Fruit fly (Drosophila melanogaster) whole organism, embryonic: ENCODE results near the gene CG4461.

Experiments used
- Bdp1 ChIP-seq: fragments of 200-800 bp; sonication (Bioruptor generic); optimal IDR thresholded peaks from 3 replicates; lab custom pipeline; 2016; ENCODE audit warnings: missing biosample characterization, missing genetic modification characterization
- C15 ChIP-seq: fragments of 200-800 bp; sonication (Bioruptor generic); IDR thresholded peaks from 3 replicates; pipeline ENCODE4 v1.3.6; 2022; ENCODE audit warnings: missing biosample characterization, missing genetic modification characterization
- CG10979 ChIP-seq: fragments of 200-800 bp; sonication (Bioruptor generic); optimal IDR thresholded peaks from 2 replicates; lab custom pipeline; 2018; ENCODE audit warnings: missing biosample characterization, mild to moderate bottlenecking, missing genetic modification characterization, moderate library complexity
- CG12236 ChIP-seq: fragments of 200-800 bp; sonication (Bioruptor generic); optimal IDR thresholded peaks from 2 replicates; lab custom pipeline; 2016; ENCODE audit warnings: missing biosample characterization, missing genetic modification characterization
- CG12391 ChIP-seq: fragments of 200-800 bp; sonication (Bioruptor generic); optimal IDR thresholded peaks from 3 replicates; lab custom pipeline; 2018; ENCODE audit warnings: missing biosample characterization, mild to moderate bottlenecking, missing genetic modification characterization, moderate library complexity
- CG12744 ChIP-seq: fragments of 200-800 bp; sonication (Bioruptor generic); optimal IDR thresholded peaks from 2 replicates; lab custom pipeline; 2016; ENCODE audit warnings: missing biosample characterization, missing genetic modification characterization
- CG15479 ChIP-seq: fragments of 200-800 bp; sonication (Bioruptor generic); optimal IDR thresholded peaks from 3 replicates; lab custom pipeline; 2019; ENCODE audit warnings: missing biosample characterization, mild to moderate bottlenecking, missing genetic modification characterization, moderate library complexity
- CG1832 ChIP-seq: fragments of 200-800 bp; sonication (Bioruptor generic); optimal IDR thresholded peaks from 2 replicates; lab custom pipeline; 2017; ENCODE audit warnings: missing biosample characterization, mild to moderate bottlenecking, missing genetic modification characterization, inconsistent platforms
- CG2120 ChIP-seq: fragments of 200-800 bp; sonication (Bioruptor generic); optimal IDR thresholded peaks from 3 replicates; lab custom pipeline; 2016; ENCODE audit warnings: missing biosample characterization, missing genetic modification characterization
- CG30020 ChIP-seq: fragments of 200-800 bp; optimal IDR thresholded peaks from 2 replicates; lab custom pipeline; 2019; ENCODE audit warnings: missing biosample characterization, mild to moderate bottlenecking, missing genetic modification characterization, moderate library complexity
- CG3065 ChIP-seq: fragments of 200-800 bp; sonication (Bioruptor generic); optimal IDR thresholded peaks from 2 replicates; lab custom pipeline; 2016; ENCODE audit warnings: missing biosample characterization, missing genetic modification characterization
- CG31224 ChIP-seq: fragments of 200-800 bp; sonication (Bioruptor generic); IDR thresholded peaks from 2 replicates; pipeline ENCODE4 v1.3.6; 2022; ENCODE audit warnings: missing biosample characterization, missing genetic modification characterization
- CG31365 ChIP-seq: fragments of 200-800 bp; sonication (Bioruptor generic); optimal IDR thresholded peaks from 2 replicates; lab custom pipeline; 2018; ENCODE audit warnings: missing biosample characterization, mild to moderate bottlenecking, missing genetic modification characterization
- CG3163 ChIP-seq: fragments of 200-800 bp; sonication (Bioruptor generic); optimal IDR thresholded peaks from 3 replicates; lab custom pipeline; 2016; ENCODE audit warnings: missing biosample characterization, missing genetic modification characterization
- CG32767 ChIP-seq: fragments of 200-800 bp; sonication (Bioruptor generic); IDR thresholded peaks from 2 replicates; pipeline ENCODE4 v1.3.6; 2022; ENCODE audit warnings: missing biosample characterization, missing genetic modification characterization
- CG3995 ChIP-seq: fragments of 200-800 bp; sonication (Bioruptor generic); optimal IDR thresholded peaks from 3 replicates; lab custom pipeline; 2016; ENCODE audit warnings: missing biosample characterization, missing genetic modification characterization
- CG5180 ChIP-seq: fragments of 200-800 bp; sonication (Bioruptor generic); optimal IDR thresholded peaks from 3 replicates; lab custom pipeline; 2017; ENCODE audit warnings: missing biosample characterization, missing genetic modification characterization, mild to moderate bottlenecking, moderate library complexity, missing genetic modification reagents
- CG6689 ChIP-seq: fragments of 200-800 bp; sonication (Bioruptor generic); IDR thresholded peaks from 2 replicates; pipeline ENCODE4 v1.3.6; 2022; ENCODE audit warnings: missing biosample characterization, missing genetic modification characterization
- CG6791 ChIP-seq: fragments of 200-800 bp; sonication (Bioruptor generic); IDR thresholded peaks from 3 replicates; pipeline ENCODE4 v1.3.6; 2022; ENCODE audit warnings: missing biosample characterization, missing genetic modification characterization; ENCODE audit not compliant: partially characterized antibody
- CG7786 ChIP-seq: fragments of 200-800 bp; sonication (Bioruptor generic); optimal IDR thresholded peaks from 2 replicates; lab custom pipeline; 2016; ENCODE audit warnings: missing biosample characterization, missing genetic modification characterization
- CG9932 ChIP-seq: fragments of 200-800 bp; sonication (Bioruptor generic); IDR thresholded peaks from 2 replicates; pipeline ENCODE4 v1.3.6; 2022; ENCODE audit warnings: missing biosample characterization, missing genetic modification characterization
- Ets65A ChIP-seq: fragments of 200-800 bp; sonication (Bioruptor generic); peaks from one replicate; lab custom pipeline; 2016; ENCODE audit warnings: missing biosample characterization, missing genetic modification characterization
- Fer3 ChIP-seq: fragments of 200-800 bp; sonication (Bioruptor generic); optimal IDR thresholded peaks from 2 replicates; lab custom pipeline; 2018; ENCODE audit warnings: missing biosample characterization, mild to moderate bottlenecking, missing genetic modification characterization, moderate library complexity
- H15 ChIP-seq: fragments of 200-800 bp; sonication (Bioruptor generic); IDR thresholded peaks from 3 replicates; pipeline ENCODE4 v1.3.6; 2022; ENCODE audit warnings: missing biosample characterization, missing genetic modification characterization
- Hsf ChIP-seq: fragments of 200-800 bp; sonication (Bioruptor generic); optimal IDR thresholded peaks from 3 replicates; lab custom pipeline; 2016; ENCODE audit warnings: missing biosample characterization, missing genetic modification characterization
- Myb ChIP-seq: fragments of 200-800 bp; sonication (Bioruptor generic); optimal IDR thresholded peaks from 2 replicates; lab custom pipeline; 2016; ENCODE audit warnings: missing biosample characterization, missing genetic modification characterization
- Neu2 ChIP-seq: fragments of 200-800 bp; sonication (Bioruptor generic); optimal IDR thresholded peaks from 3 replicates; lab custom pipeline; 2016; ENCODE audit warnings: missing biosample characterization, missing genetic modification characterization, borderline replicate concordance
- Pdp1 ChIP-seq, 2 experiments: fragments of 200-800 bp; sonication (Bioruptor generic); optimal IDR thresholded peaks; 3 replicates each; lab custom pipeline; 2016; ENCODE audit warnings: missing biosample characterization in 2 of 2, missing genetic modification characterization in 2 of 2, mild to moderate bottlenecking in 1 of 2, moderate library complexity in 1 of 2
- abd-A ChIP-seq: fragments of 200-800 bp; sonication (Bioruptor generic); optimal IDR thresholded peaks from 3 replicates; lab custom pipeline; 2019; ENCODE audit warnings: missing biosample characterization, mild to moderate bottlenecking, missing genetic modification characterization, moderate library complexity
- bcd ChIP-seq: fragments of 200-800 bp; sonication (Bioruptor generic); optimal IDR thresholded peaks from 2 replicates; lab custom pipeline; 2017; ENCODE audit warnings: missing biosample characterization, mild to moderate bottlenecking, missing genetic modification characterization
- bsh ChIP-seq, 2 experiments: fragments of 200-800 bp; sonication (Bioruptor generic); optimal IDR thresholded peaks; 2 replicates each; lab custom pipeline; 2017 to 2018; ENCODE audit warnings: mild to moderate bottlenecking in 2 of 2, missing biosample characterization in 2 of 2, missing genetic modification characterization in 2 of 2, moderate library complexity in 1 of 2
- chn ChIP-seq: fragments of 200-800 bp; sonication (Bioruptor generic); optimal IDR thresholded peaks from 2 replicates; lab custom pipeline; 2016; ENCODE audit warnings: missing biosample characterization, missing genetic modification characterization
- crp ChIP-seq, 2 experiments: fragments of 200-800 bp; sonication (Bioruptor generic); optimal IDR thresholded peaks; 2 replicates in 1 of 2; 3 replicates in 1 of 2; lab custom pipeline; 2017; ENCODE audit warnings: missing biosample characterization in 2 of 2, missing genetic modification characterization in 2 of 2, mild to moderate bottlenecking in 1 of 2, moderate library complexity in 1 of 2
- dpn ChIP-seq, 2 experiments: fragments of 200-800 bp; sonication (Bioruptor generic); optimal IDR thresholded peaks; 3 replicates each; lab custom pipeline; 2016; ENCODE audit warnings: missing biosample characterization in 2 of 2, missing genetic modification characterization in 2 of 2
- dysf ChIP-seq: fragments of 200-800 bp; sonication (Bioruptor generic); IDR thresholded peaks from 3 replicates; pipeline ENCODE4 v1.3.6; 2022; ENCODE audit warnings: missing biosample characterization, missing genetic modification characterization
- eve ChIP-seq, 2 experiments: fragments of >200 bp; optimal IDR thresholded peaks; 2 replicates each; lab custom pipeline; 2017; ENCODE audit warnings: missing biosample characterization in 2 of 2, missing genetic modification characterization in 2 of 2
- grau ChIP-seq: fragments of 200-800 bp; optimal IDR thresholded peaks from 3 replicates; lab custom pipeline; 2019; ENCODE audit warnings: missing biosample characterization, mild to moderate bottlenecking, missing genetic modification characterization, moderate library complexity
- her ChIP-seq: fragments of 200-800 bp; sonication (Bioruptor generic); optimal IDR thresholded peaks from 2 replicates; lab custom pipeline; 2016; ENCODE audit warnings: missing biosample characterization, missing genetic modification characterization
- lilli ChIP-seq: fragments of 200-800 bp; sonication (Bioruptor generic); optimal IDR thresholded peaks from 3 replicates; lab custom pipeline; 2016; ENCODE audit warnings: missing biosample characterization, missing genetic modification characterization
- nau ChIP-seq: fragments of 200-800 bp; sonication (Bioruptor generic); optimal IDR thresholded peaks from 3 replicates; lab custom pipeline; 2017; ENCODE audit warnings: missing biosample characterization, mild to moderate bottlenecking, missing genetic modification characterization, missing genetic modification reagents
- onecut ChIP-seq: fragments of 200-800 bp; sonication (Bioruptor generic); IDR thresholded peaks from 2 replicates; pipeline ENCODE4 v1.3.6; 2022; ENCODE audit warnings: missing biosample characterization, missing genetic modification characterization
- otp ChIP-seq: fragments of 200-800 bp; sonication (Bioruptor generic); IDR thresholded peaks from 3 replicates; pipeline ENCODE4, ENCODE4 v1.3.6; 2022; ENCODE audit warnings: missing biosample characterization, missing genetic modification characterization
- repo ChIP-seq: fragments of 200-800 bp; sonication (Bioruptor generic); optimal IDR thresholded peaks from 2 replicates; lab custom pipeline; 2016; ENCODE audit warnings: missing biosample characterization, missing genetic modification characterization
- row ChIP-seq: fragments of 200-800 bp; sonication (Bioruptor generic); IDR thresholded peaks from 3 replicates; pipeline ENCODE4 v1.3.6; 2022; ENCODE audit warnings: missing biosample characterization, missing genetic modification characterization
- schlank ChIP-seq: fragments of 200-800 bp; sonication (Bioruptor generic); optimal IDR thresholded peaks from 2 replicates; lab custom pipeline; 2018; ENCODE audit warnings: missing biosample characterization, mild to moderate bottlenecking, missing genetic modification characterization
- scrt ChIP-seq: fragments of 200-800 bp; sonication (Bioruptor generic); optimal IDR thresholded peaks from 2 replicates; lab custom pipeline; 2018; ENCODE audit warnings: missing biosample characterization, mild to moderate bottlenecking, missing genetic modification characterization, moderate library complexity
- sens ChIP-seq: fragments of 200-800 bp; sonication (Bioruptor generic); peaks from one replicate; lab custom pipeline; 2016; ENCODE audit warnings: missing biosample characterization, missing genetic modification characterization
- slp2 ChIP-seq: fragments of 200-800 bp; sonication (Bioruptor generic); optimal IDR thresholded peaks from 2 replicates; lab custom pipeline; 2016; ENCODE audit warnings: missing biosample characterization, missing genetic modification characterization
- sna ChIP-seq: fragments of 200-800 bp; sonication (Bioruptor generic); IDR thresholded peaks from 2 replicates; pipeline ENCODE4 v1.3.6; 2022; ENCODE audit warnings: missing biosample characterization, missing genetic modification characterization; ENCODE audit not compliant: partially characterized antibody
- tx ChIP-seq: fragments of 200-800 bp; sonication (Bioruptor generic); optimal IDR thresholded peaks from 2 replicates; lab custom pipeline; 2016; ENCODE audit warnings: missing biosample characterization, missing genetic modification characterization

Gene CG4461

dm6 chr3L:9338510-9338909 lies 36.7 kb upstream of the CG4461 start, which contains the start of gene PGRP-LC (continued):
- no peak for TF ChIP-seq otp (GFP tag; lab: Robert Waterston, UW)

dm6 chr3L:9339021-9339420 lies 36.2 kb upstream of the CG4461 start:
- TF ChIP-seq Hsf (GFP tag; lab: Kevin White, UChicago) (no peak), CG31365 (tag; lab: Kevin White, UChicago) (no peak), CG12744 (no peak), CG1832 (no peak), CG12236 (GFP tag; lab: Kevin White, UChicago) (no peak), CG31224 (no peak), dpn (GFP tag; optimal IDR thresholded peaks at IDR 0.05; lab: Kevin White, UChicago) (no peak), CG30020 (tag; lab: Kevin White, UChicago) (no peak), Ets65A (GFP tag; lab: Kevin White, UChicago) (no peak), repo (GFP tag; lab: Kevin White, UChicago) (no peak), schlank (tag; lab: Kevin White, UChicago) (no peak), Bdp1 (GFP tag; lab: Kevin White, UChicago) (no peak), bcd (GFP tag; lab: Kevin White, UChicago) (no peak), Myb (GFP tag; lab: Kevin White, UChicago) (no peak), lilli (peak; percentile 24), eve (GFP tag; optimal IDR thresholded peaks at IDR 0.05; lab: Kevin White, UChicago) (no peak), CG6689 (GFP tag; lab: Robert Waterston, UW) (no peak), row (peak; percentile 56), CG6791 (no peak), abd-A (tag; lab: Kevin White, UChicago) (no peak), CG3995 (GFP tag; lab: Kevin White, UChicago) (no peak), CG10979 (tag; lab: Kevin White, UChicago) (no peak), sna (no peak), her (GFP tag; lab: Kevin White, UChicago) (no peak), CG9932 (peak; percentile 26; the same call in 1 of the 2 replicates), dysf (GFP tag; lab: Robert Waterston, UW) (peak; percentile 7; the same call in 1 of the 3 replicates), tx (no peak), scrt (GFP tag; lab: Kevin White, UChicago) (no peak), nau (GFP tag; lab: Kevin White, UChicago) (no peak), CG7786 (GFP tag; lab: Kevin White, UChicago) (no peak), H15 (GFP tag; lab: Robert Waterston, UW) (no peak), bsh (GFP tag; optimal IDR thresholded peaks at IDR 0.05; lab: Kevin White, UChicago) (no peak), C15 (GFP tag; lab: Robert Waterston, UW) (no peak), CG32767 (GFP tag; lab: Robert Waterston, UW) (no peak), CG5180 (GFP tag; lab: Kevin White, UChicago) (no peak), CG12391 (tag; lab: Kevin White, UChicago) (no peak), Fer3 (no peak), Pdp1 (GFP tag; optimal IDR thresholded peaks at IDR 0.05; lab: Kevin White, UChicago) (no peak), slp2 (GFP tag; lab: Kevin White, UChicago) (no peak), onecut (GFP tag; lab: Robert Waterston, UW) (no peak), crp (GFP tag; optimal IDR thresholded peaks at IDR 0.05; lab: Kevin White, UChicago) (no peak), chn (GFP tag; lab: Kevin White, UChicago) (no peak), CG15479 (GFP tag; lab: Kevin White, UChicago) (no peak), sens (peak; percentile 70), CG3065 (no peak), CG2120 (GFP tag; lab: Kevin White, UChicago) (peak; percentile 21), CG3163 (GFP tag; lab: Kevin White, UChicago) (no peak), grau (tag; lab: Kevin White, UChicago) (peak; percentile 7), Neu2 (GFP tag; lab: Kevin White, UChicago) (no peak)
